Worm (Caenorhabditis elegans) whole organism, L4 larva: ENCODE results near the gene ZK938.3.

Experiments used
- F37D6.2 ChIP-seq: sonication (generic microtip); optimal IDR thresholded peaks from 2 replicates; lab custom pipeline; 2016; ENCODE audit warnings: mild to moderate bottlenecking, missing genetic modification characterization, missing compliant biosample characterization
- F44E2.7 ChIP-seq: fragments of 200-800 bp; sonication (Bioruptor generic); IDR thresholded peaks from 2 replicates; pipeline ENCODE4 v2.1.2; 2022; ENCODE audit warnings: missing genetic modification characterization, missing compliant biosample characterization
- T20F7.1 ChIP-seq: fragments of 200-800 bp; sonication (Bioruptor generic); optimal IDR thresholded peaks from 2 replicates; lab custom pipeline; 2018; ENCODE audit warnings: mild to moderate bottlenecking, missing genetic modification characterization, missing compliant biosample characterization
- Y48G9A.11 ChIP-seq: fragments of 200-800 bp; sonication (Bioruptor generic); IDR thresholded peaks from 2 replicates; pipeline ENCODE4 v1.3.6; 2022; ENCODE audit warnings: missing genetic modification reagents, missing genetic modification characterization, missing compliant biosample characterization
- ZK337.2 ChIP-seq: fragments of 200-800 bp; sonication (Bioruptor generic); IDR thresholded peaks from 2 replicates; pipeline ENCODE4 v1.3.6; 2022; ENCODE audit warnings: missing genetic modification reagents, missing genetic modification characterization, missing compliant biosample characterization
- arid-1 ChIP-seq: fragments of 200-800 bp; sonication (Bioruptor generic); conservative IDR thresholded peaks from 2 replicates; pipeline ENCODE4 v1.3.6; 2022; ENCODE audit warnings: missing genetic modification reagents, missing genetic modification characterization, missing compliant biosample characterization
- daf-12 ChIP-seq: fragments of 150-350 bp; optimal IDR thresholded peaks from 2 replicates; lab custom pipeline; 2014; ENCODE audit warnings: missing biosample characterization, missing genetic modification reagents, missing genetic modification characterization
- daf-16 ChIP-seq, 3 experiments: sonication (generic microtip); optimal IDR thresholded peaks; 2 replicates each; lab custom pipeline; 2016 to 2017; ENCODE audit warnings: missing genetic modification characterization in 3 of 3, missing genetic modification reagents in 3 of 3, mild to moderate bottlenecking in 2 of 3, missing compliant biosample characterization in 2 of 3, missing biosample characterization in 1 of 3, moderate library complexity in 1 of 3
- daf-19 ChIP-seq: fragments of 200-800 bp; sonication (Bioruptor generic); conservative IDR thresholded peaks from 2 replicates; pipeline ENCODE4 v1.3.6; 2022; ENCODE audit warnings: missing genetic modification characterization, missing compliant biosample characterization
- dmd-6 ChIP-seq: fragments of 200-800 bp; sonication (Bioruptor generic); IDR thresholded peaks from 2 replicates; pipeline ENCODE4 v1.3.6; 2022; ENCODE audit warnings: missing genetic modification reagents, missing genetic modification characterization, missing compliant biosample characterization
- dve-1 ChIP-seq: sonication (generic microtip); optimal IDR thresholded peaks from 2 replicates; lab custom pipeline; 2017; ENCODE audit warnings: antibody characterized with exemption, mild to moderate bottlenecking, missing genetic modification characterization, missing compliant biosample characterization; ENCODE audit not compliant: insufficient read depth
- hlh-11 ChIP-seq: fragments of 200-800 bp; sonication (Bioruptor generic); optimal IDR thresholded peaks from 2 replicates; lab custom pipeline; 2018; ENCODE audit warnings: mild to moderate bottlenecking, missing genetic modification characterization, missing compliant biosample characterization
- hlh-30 ChIP-seq: sonication (generic microtip); optimal IDR thresholded peaks from 2 replicates; lab custom pipeline; 2017; ENCODE audit warnings: antibody characterized with exemption, mild to moderate bottlenecking, missing genetic modification characterization, missing compliant biosample characterization; ENCODE audit not compliant: insufficient read depth
- jun-1 ChIP-seq: fragments of 150-350 bp; optimal IDR thresholded peaks from 2 replicates; lab custom pipeline; 2014; ENCODE audit warnings: missing biosample characterization, missing genetic modification reagents, missing genetic modification characterization
- lin-13 ChIP-seq: fragments of 150-350 bp; optimal IDR thresholded peaks from 2 replicates; lab custom pipeline; 2014; ENCODE audit warnings: missing biosample characterization, missing genetic modification reagents, missing genetic modification characterization
- lsy-2 ChIP-seq, 2 experiments: fragments of 150-350 bp in 1 of 2; sonication (generic microtip) in 1 of 2; optimal IDR thresholded peaks; 2 replicates each; lab custom pipeline; 2014 to 2017; ENCODE audit warnings: missing biosample characterization in 2 of 2, missing genetic modification characterization in 2 of 2
- mdl-1 ChIP-seq, 2 experiments: fragments of 150-350 bp in 1 of 2; sonication (generic microtip) in 1 of 2; optimal IDR thresholded peaks; 2 replicates each; lab custom pipeline; 2014 to 2017; ENCODE audit warnings: missing biosample characterization in 2 of 2, missing genetic modification characterization in 2 of 2
- mep-1 ChIP-seq: fragments of 150-350 bp; sonication (generic microtip); optimal IDR thresholded peaks from 3 replicates; lab custom pipeline; 2014; ENCODE audit warnings: missing biosample characterization, missing genetic modification characterization
- mxl-3 ChIP-seq: fragments of 200-800 bp; sonication (Bioruptor generic); optimal IDR thresholded peaks from 2 replicates; lab custom pipeline; 2018; ENCODE audit warnings: mild to moderate bottlenecking, missing genetic modification characterization, missing compliant biosample characterization
- nhr-10 ChIP-seq: fragments of 150-350 bp; optimal IDR thresholded peaks from 2 replicates; lab custom pipeline; 2014; ENCODE audit warnings: missing biosample characterization, missing genetic modification characterization
- nhr-102 ChIP-seq: sonication (generic microtip); optimal IDR thresholded peaks from 2 replicates; lab custom pipeline; 2016; ENCODE audit warnings: mild to moderate bottlenecking, missing genetic modification characterization, moderate library complexity, missing compliant biosample characterization
- nhr-11 ChIP-seq: fragments of 150-350 bp; optimal IDR thresholded peaks from 2 replicates; lab custom pipeline; 2014; ENCODE audit warnings: missing biosample characterization, missing genetic modification characterization
- nhr-25 ChIP-seq: sonication (generic microtip); optimal IDR thresholded peaks from 2 replicates; lab custom pipeline; 2017; ENCODE audit warnings: missing genetic modification characterization, mild to moderate bottlenecking, missing compliant biosample characterization, antibody characterized with exemption, moderate library complexity, borderline replicate concordance; ENCODE audit not compliant: insufficient read depth
- nhr-28 ChIP-seq: fragments of 150-350 bp; optimal IDR thresholded peaks from 2 replicates; lab custom pipeline; 2014; ENCODE audit warnings: missing biosample characterization, missing genetic modification characterization
- nhr-48 ChIP-seq: sonication (generic microtip); optimal IDR thresholded peaks from 2 replicates; lab custom pipeline; 2016; ENCODE audit warnings: mild to moderate bottlenecking, missing genetic modification characterization, missing compliant biosample characterization
- nhr-77 ChIP-seq: fragments of 150-350 bp; optimal IDR thresholded peaks from 2 replicates; lab custom pipeline; 2014; ENCODE audit warnings: missing biosample characterization, missing genetic modification characterization
- pha-4 ChIP-seq, 2 experiments: fragments of 150-350 bp in 1 of 2; fragments of 200-800 bp in 1 of 2; sonication (Bioruptor generic) in 1 of 2; IDR thresholded peaks in 1 of 2; optimal IDR thresholded peaks in 1 of 2; 2 replicates each; pipeline versions ENCODE4 v1.3.6 to Lab custom; 2014 to 2022; ENCODE audit warnings: missing genetic modification characterization in 2 of 2, missing genetic modification reagents in 2 of 2, missing biosample characterization in 1 of 2, missing compliant biosample characterization in 1 of 2
- php-3 ChIP-seq: fragments of 200-800 bp; sonication (Bioruptor generic); IDR thresholded peaks from 2 replicates; pipeline ENCODE4 v1.3.6; 2022; ENCODE audit warnings: missing genetic modification reagents, missing genetic modification characterization, missing compliant biosample characterization
- pqm-1 ChIP-seq: sonication (generic microtip); optimal IDR thresholded peaks from 2 replicates; lab custom pipeline; 2017; ENCODE audit warnings: missing biosample characterization, missing genetic modification characterization
- rbr-2 ChIP-seq: sonication (generic microtip); optimal IDR thresholded peaks from 2 replicates; lab custom pipeline; 2016; ENCODE audit warnings: missing genotype, missing genetic modification characterization, missing compliant biosample characterization
- snpc-4 ChIP-seq: fragments of 150-350 bp; optimal IDR thresholded peaks from 2 replicates; lab custom pipeline; 2014; ENCODE audit warnings: missing biosample characterization, missing genetic modification characterization
- tra-1 ChIP-seq: fragments of 200-800 bp; sonication (Bioruptor generic); IDR thresholded peaks from 2 replicates; pipeline ENCODE4 v1.3.6; 2022; ENCODE audit warnings: missing genetic modification reagents, missing genetic modification characterization, missing compliant biosample characterization
- unc-62 ChIP-seq, 3 experiments: fragments of 150-350 bp in 1 of 3; sonication (generic microtip); optimal IDR thresholded peaks in 2 of 3; peaks in 1 of 3; 1 replicate in 1 of 3; 2 replicates in 2 of 3; lab custom pipeline; 2014 to 2017; ENCODE audit warnings: missing biosample characterization in 3 of 3, missing genetic modification characterization in 3 of 3, missing genetic modification reagents in 3 of 3, missing genotype in 1 of 3
- zag-1 ChIP-seq: fragments of 150-350 bp; optimal IDR thresholded peaks from 2 replicates; lab custom pipeline; 2014; ENCODE audit warnings: missing biosample characterization, missing genetic modification characterization

ZK938.3 gene

ce11 chrII:9791185-9791584, 42.6 kb downstream of the ZK938.3 start (continued):
- peak; percentile 69 for TF ChIP-seq mxl-3 (GFP tag; lab: Kevin White, UChicago)
- no peak for TF ChIP-seq daf-19 (GFP tag; lab: Robert Waterston, UW)
- TF ChIP-seq nhr-10 (tag; lab: Kevin White, UChicago): peak; percentile 57
- no peak for TF ChIP-seq F44E2.7 (GFP tag; lab: Robert Waterston, UW)
- no peak for TF ChIP-seq ZK337.2 (GFP tag; lab: Robert Waterston, UW)
- no peak for TF ChIP-seq lin-13 (GFP tag; lab: Kevin White, UChicago)

ce11 chrII:9787395-9788152, 46.2 kb downstream of the ZK938.3 start, which contains the start of gene cyp-13A2:
TSS of gene cyp-13A2 (minus strand) at chrII:9787629.
- peak; percentile 58 for TF ChIP-seq mep-1 (tag; lab: Kevin White, UChicago)
- TF ChIP-seq pha-4 (GFP tag; IDR thresholded peaks at IDR 0.05; lab: Robert Waterston, UW): 0 out of 2 replicates have a peak, but pooled peaks have one; percentile 13
- peak; percentile 34 for TF ChIP-seq pha-4 (tag; optimal IDR thresholded peaks at IDR 0.05; lab: Kevin White, UChicago)
- peak; percentile 68 for TF ChIP-seq nhr-102 (tag; lab: Kevin White, UChicago)
- TF ChIP-seq daf-16 (GFP tag; optimal IDR thresholded peaks at IDR 0.05; lab: Kevin White, UChicago): no peak
- TF ChIP-seq daf-16 (tag; optimal IDR thresholded peaks at IDR 0.05; lab: Kevin White, UChicago): peak; percentile 28
- peak; percentile 27; the same call in 1 of the 2 replicates for TF ChIP-seq tra-1 (GFP tag; lab: Robert Waterston, UW)
- TF ChIP-seq nhr-77 (tag; lab: Kevin White, UChicago): peak; percentile 15
- peak; percentile 46 for TF ChIP-seq pqm-1 (tag; lab: Kevin White, UChicago)
- TF ChIP-seq nhr-11 (tag; lab: Kevin White, UChicago): peak; percentile 80
- peak; percentile 86 for TF ChIP-seq nhr-28
- TF ChIP-seq T20F7.1 (GFP tag; lab: Kevin White, UChicago): peak; percentile 16
- TF ChIP-seq F44E2.7 (GFP tag; lab: Robert Waterston, UW): no peak
- TF ChIP-seq unc-62 (GFP tag; optimal IDR thresholded peaks at IDR 0.05 in 1 of 2; lab: Kevin White, UChicago): peak in 1 of 2 experiments; percentile 91
- no peak for TF ChIP-seq unc-62 (tag; optimal IDR thresholded peaks at IDR 0.05; lab: Kevin White, UChicago)
- TF ChIP-seq nhr-25 (tag; lab: Kevin White, UChicago): peak; percentile 33
- no peak for TF ChIP-seq zag-1
- peak; percentile 5 for TF ChIP-seq lin-13 (GFP tag; lab: Kevin White, UChicago)
- 0 out of 2 replicates have a peak, but pooled peaks have one; percentile 23 for TF ChIP-seq Y48G9A.11 (GFP tag; lab: Robert Waterston, UW)
- TF ChIP-seq arid-1 (GFP tag; lab: Robert Waterston, UW): no peak
- peak; percentile 87 for TF ChIP-seq dmd-6
- TF ChIP-seq rbr-2 (tag; lab: Kevin White, UChicago): no peak
- no peak for TF ChIP-seq F37D6.2
- peak; percentile 29 for TF ChIP-seq nhr-48 (tag; lab: Kevin White, UChicago)
- peak in 1 of 2 experiments; percentile 22 for TF ChIP-seq mdl-1 (tag; optimal IDR thresholded peaks at IDR 0.05; lab: Kevin White, UChicago)
- TF ChIP-seq php-3 (GFP tag; lab: Robert Waterston, UW): peak; percentile 64
- TF ChIP-seq hlh-30 (tag; lab: Kevin White, UChicago): peak; percentile 24
- TF ChIP-seq lsy-2 (tag; optimal IDR thresholded peaks at IDR 0.05; lab: Kevin White, UChicago): peak; percentile 22 to 50
- no peak for TF ChIP-seq jun-1 (tag; lab: Kevin White, UChicago)
- TF ChIP-seq daf-12: no peak
- TF ChIP-seq snpc-4 (tag; lab: Kevin White, UChicago): peak; percentile 83
- peak; percentile 85 for TF ChIP-seq hlh-11 (tag; lab: Kevin White, UChicago)
- TF ChIP-seq dve-1 (tag; lab: Kevin White, UChicago): peak; percentile 77
- peak; percentile 57 for TF ChIP-seq nhr-10 (tag; lab: Kevin White, UChicago)
